Worm (Caenorhabditis elegans) whole organism, early embryonic: ENCODE results near the gene F10D7.3.

Source experiments
- B0310.2 ChIP-seq: sonication (generic microtip); optimal IDR thresholded peaks from 2 replicates; lab custom pipeline; 2016; ENCODE audit warnings: mild to moderate bottlenecking, missing genetic modification characterization, missing compliant biosample characterization
- aly-1 ChIP-seq: sonication (generic microtip); optimal IDR thresholded peaks from 2 replicates; lab custom pipeline; 2016; ENCODE audit warnings: missing genetic modification characterization, missing compliant biosample characterization
- ama-1 ChIP-seq: fragments of 150-350 bp; optimal IDR thresholded peaks from 2 replicates; lab custom pipeline; 2014
- ceh-13 ChIP-seq: fragments of 200-800 bp; sonication (Bioruptor generic); optimal IDR thresholded peaks from 2 replicates; lab custom pipeline; 2018; ENCODE audit warnings: mild to moderate bottlenecking, missing genetic modification characterization, missing compliant biosample characterization
- ceh-36 ChIP-seq: sonication (generic microtip); optimal IDR thresholded peaks from 2 replicates; lab custom pipeline; 2016; ENCODE audit warnings: missing genetic modification characterization, inconsistent platforms, missing compliant biosample characterization
- flt-1 ChIP-seq: fragments of 200-800 bp; sonication (Bioruptor generic); IDR thresholded peaks from 2 replicates; pipeline ENCODE4 v1.3.6; 2022; ENCODE audit warnings: missing genetic modification characterization, missing compliant biosample characterization
- hmg-4 ChIP-seq: fragments of 200-800 bp; sonication (Bioruptor generic); optimal IDR thresholded peaks from 2 replicates; lab custom pipeline; 2018; ENCODE audit warnings: mild to moderate bottlenecking, missing genetic modification characterization, missing compliant biosample characterization
- hnd-1 ChIP-seq: sonication (generic microtip); optimal IDR thresholded peaks from 2 replicates; lab custom pipeline; 2016; ENCODE audit warnings: missing genetic modification characterization, missing compliant biosample characterization
- scrt-1 ChIP-seq: fragments of 200-800 bp; sonication (Bioruptor generic); IDR thresholded peaks from 2 replicates; pipeline ENCODE4 v1.3.6; 2022; ENCODE audit warnings: missing genetic modification characterization, missing compliant biosample characterization
- sea-1 ChIP-seq: fragments of 200-800 bp; sonication (Bioruptor generic); conservative IDR thresholded peaks from 2 replicates; pipeline ENCODE4 v1.3.6; 2022; ENCODE audit warnings: missing genetic modification characterization, missing compliant biosample characterization
- tbx-11 ChIP-seq: fragments of 200-800 bp; sonication (Bioruptor generic); IDR thresholded peaks from 2 replicates; pipeline ENCODE4 v1.3.6; 2022; ENCODE audit warnings: missing genetic modification characterization, missing compliant biosample characterization
- tbx-37 ChIP-seq: fragments of 200-800 bp; sonication (Bioruptor generic); conservative IDR thresholded peaks from 2 replicates; pipeline ENCODE4 v1.3.6; 2022; ENCODE audit warnings: missing genetic modification reagents, missing genetic modification characterization, missing compliant biosample characterization
- tra-4 ChIP-seq: sonication (generic microtip); optimal IDR thresholded peaks from 2 replicates; lab custom pipeline; 2017; ENCODE audit warnings: missing genetic modification characterization, missing compliant biosample characterization

DNA sequence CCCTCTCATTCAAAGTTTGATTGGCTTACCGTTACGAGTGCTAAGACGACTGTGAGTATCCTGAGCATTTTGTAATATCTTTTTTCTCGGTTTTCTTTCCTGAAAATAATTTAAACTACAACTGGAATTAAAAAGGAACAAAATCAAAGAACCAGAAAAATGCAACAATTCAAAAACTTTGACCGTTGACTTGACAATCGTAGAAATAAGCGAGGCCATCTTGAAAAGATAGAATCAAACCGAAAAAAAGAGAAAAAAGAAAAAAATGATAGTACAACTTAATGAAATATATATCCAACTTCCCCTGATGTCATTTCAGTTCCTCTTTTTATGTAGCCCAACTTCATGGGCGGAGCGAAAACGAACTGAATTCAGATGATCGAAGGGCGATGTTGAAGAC, at the start of gene F10D7.3:
- TF ChIP-seq ama-1 (lab: Kevin White, UChicago), result no peak
- TF ChIP-seq B0310.2 (tag; lab: Kevin White, UChicago), result no peak
- no peak for TF ChIP-seq ceh-13 (GFP tag; lab: Kevin White, UChicago)
- no peak for TF ChIP-seq tbx-11 (GFP tag; lab: Robert Waterston, UW)
- TF ChIP-seq tra-4 (tag; lab: Kevin White, UChicago), result no peak
- no peak for TF ChIP-seq aly-1 (tag; lab: Kevin White, UChicago)
- no peak for TF ChIP-seq hnd-1 (tag; lab: Kevin White, UChicago)
- TF ChIP-seq scrt-1 (GFP tag; lab: Robert Waterston, UW), result no peak
- no peak for TF ChIP-seq tbx-37 (GFP tag; lab: Robert Waterston, UW)
- TF ChIP-seq sea-1 (GFP tag; lab: Robert Waterston, UW), result no peak
- TF ChIP-seq flt-1 (GFP tag; lab: Robert Waterston, UW), result no peak
- TF ChIP-seq ceh-36 (tag; lab: Kevin White, UChicago), result no peak
- TF ChIP-seq hmg-4 (GFP tag; lab: Kevin White, UChicago), result no peak
